Fruit fly (Drosophila melanogaster) whole organism, embryonic: ENCODE measurements around the gene CG3604.

ENCODE experiments used
- BtbVII ChIP-seq: fragments of 200-800 bp; sonication (Bioruptor generic); optimal IDR thresholded peaks from 3 replicates; lab custom pipeline; 2017; ENCODE audit warnings: missing biosample characterization, mild to moderate bottlenecking, missing genetic modification characterization
- CG10274 ChIP-seq: fragments of 200-800 bp; sonication (Bioruptor generic); optimal IDR thresholded peaks from 3 replicates; lab custom pipeline; 2017; ENCODE audit warnings: missing biosample characterization, mild to moderate bottlenecking, missing genetic modification characterization
- CG10321 ChIP-seq: fragments of 200-800 bp; sonication (Bioruptor generic); IDR thresholded peaks from 2 replicates; pipeline ENCODE4 v1.3.6; 2022; ENCODE audit warnings: missing biosample characterization, missing genetic modification characterization
- CG11560 ChIP-seq: fragments of 200-800 bp; sonication (Bioruptor generic); IDR thresholded peaks from 3 replicates; pipeline ENCODE4 v1.3.6; 2022; ENCODE audit warnings: missing biosample characterization, missing genetic modification characterization
- CG12391 ChIP-seq: fragments of 200-800 bp; sonication (Bioruptor generic); optimal IDR thresholded peaks from 3 replicates; lab custom pipeline; 2018; ENCODE audit warnings: missing biosample characterization, mild to moderate bottlenecking, missing genetic modification characterization, moderate library complexity
- CG13624 ChIP-seq: fragments of 200-800 bp; sonication (Bioruptor generic); optimal IDR thresholded peaks from 2 replicates; lab custom pipeline; 2016; ENCODE audit warnings: missing biosample characterization, missing genetic modification characterization
- CG14014 ChIP-seq: fragments of 200-800 bp; sonication (Bioruptor generic); IDR thresholded peaks from 2 replicates; pipeline ENCODE4 v1.3.6; 2022; ENCODE audit warnings: missing biosample characterization, missing genetic modification characterization
- CG1529 ChIP-seq: fragments of 200-800 bp; sonication (Bioruptor generic); optimal IDR thresholded peaks from 3 replicates; lab custom pipeline; 2018; ENCODE audit warnings: missing biosample characterization, missing genetic modification characterization
- CG15696 ChIP-seq: fragments of 200-800 bp; sonication (Bioruptor generic); optimal IDR thresholded peaks from 2 replicates; lab custom pipeline; 2019; ENCODE audit warnings: missing biosample characterization, mild to moderate bottlenecking, missing genetic modification characterization, moderate library complexity
- CG18262 ChIP-seq: fragments of 200-800 bp; optimal IDR thresholded peaks from 3 replicates; lab custom pipeline; 2019; ENCODE audit warnings: missing biosample characterization, mild to moderate bottlenecking, missing genetic modification characterization, moderate library complexity
- CG31365 ChIP-seq: fragments of 200-800 bp; sonication (Bioruptor generic); optimal IDR thresholded peaks from 2 replicates; lab custom pipeline; 2018; ENCODE audit warnings: missing biosample characterization, mild to moderate bottlenecking, missing genetic modification characterization
- CG3163 ChIP-seq: fragments of 200-800 bp; sonication (Bioruptor generic); optimal IDR thresholded peaks from 3 replicates; lab custom pipeline; 2016; ENCODE audit warnings: missing biosample characterization, missing genetic modification characterization
- CG5953 ChIP-seq: fragments of 200-800 bp; sonication (Bioruptor generic); IDR thresholded peaks from 2 replicates; pipeline ENCODE4 v1.3.6; 2022; ENCODE audit warnings: missing biosample characterization, missing genetic modification characterization
- CG8944 ChIP-seq: fragments of 200-800 bp; sonication (Bioruptor generic); optimal IDR thresholded peaks from 3 replicates; lab custom pipeline; 2016; ENCODE audit warnings: missing biosample characterization, missing genetic modification characterization
- CHES-1-like ChIP-seq: fragments of 200-800 bp; sonication (Bioruptor generic); optimal IDR thresholded peaks from 2 replicates; lab custom pipeline; 2016; ENCODE audit warnings: missing biosample characterization, missing genetic modification characterization
- D19A ChIP-seq: fragments of 200-800 bp; optimal IDR thresholded peaks from 3 replicates; lab custom pipeline; 2019; ENCODE audit warnings: missing biosample characterization, mild to moderate bottlenecking, missing genetic modification characterization, moderate library complexity
- Dbx ChIP-seq: fragments of 200-800 bp; sonication (Bioruptor generic); IDR thresholded peaks from 3 replicates; pipeline ENCODE4 v1.3.6; 2022; ENCODE audit warnings: missing biosample characterization, missing genetic modification characterization
- Fer3 ChIP-seq: fragments of 200-800 bp; sonication (Bioruptor generic); optimal IDR thresholded peaks from 2 replicates; lab custom pipeline; 2018; ENCODE audit warnings: missing biosample characterization, mild to moderate bottlenecking, missing genetic modification characterization, moderate library complexity
- Gug ChIP-seq: fragments of 200-800 bp; sonication (Bioruptor generic); IDR thresholded peaks from 4 replicates; pipeline ENCODE4 v1.3.6; 2022; ENCODE audit warnings: missing biosample characterization, missing genetic modification characterization
- HLH3B ChIP-seq: fragments of 200-800 bp; sonication (Bioruptor generic); IDR thresholded peaks from 2 replicates; pipeline ENCODE4 v1.3.6; 2022; ENCODE audit warnings: missing biosample characterization, missing genetic modification characterization
- HLH54F ChIP-seq: fragments of 200-800 bp; sonication (Bioruptor generic); optimal IDR thresholded peaks from 3 replicates; lab custom pipeline; 2016; ENCODE audit warnings: missing biosample characterization, missing genetic modification characterization
- NK7.1 ChIP-seq: fragments of 200-800 bp; sonication (Bioruptor generic); optimal IDR thresholded peaks from 3 replicates; lab custom pipeline; 2016; ENCODE audit warnings: missing biosample characterization, missing genetic modification characterization
- Nf-YA ChIP-seq: fragments of 200-800 bp; sonication (Bioruptor generic); IDR thresholded peaks from 2 replicates; pipeline ENCODE4 v1.3.6; 2022; ENCODE audit warnings: missing biosample characterization, missing genetic modification characterization
- Rfx ChIP-seq: fragments of 200-800 bp; sonication (Bioruptor generic); IDR thresholded peaks from 2 replicates; pipeline ENCODE4 v1.3.6; 2022; ENCODE audit warnings: missing biosample characterization, missing genetic modification characterization
- Sox102F ChIP-seq: fragments of 200-800 bp; sonication (Bioruptor generic); optimal IDR thresholded peaks from 2 replicates; lab custom pipeline; 2018; ENCODE audit warnings: missing biosample characterization, mild to moderate bottlenecking, missing genetic modification characterization, moderate library complexity
- Stat92E ChIP-seq, 3 experiments: fragments of >200 bp in 2 of 3; fragments of 200-800 bp in 1 of 3; sonication (Bioruptor generic) in 1 of 3; optimal IDR thresholded peaks; 2 replicates each; lab custom pipeline; 2017 to 2019; ENCODE audit warnings: missing biosample characterization in 3 of 3, missing genetic modification characterization in 3 of 3, mild to moderate bottlenecking in 1 of 3, moderate library complexity in 1 of 3
- Tbp ChIP-seq: fragments of >200 bp; optimal IDR thresholded peaks from 2 replicates; lab custom pipeline; 2018; ENCODE audit warnings: missing biosample characterization, missing genetic modification characterization
- abd-A ChIP-seq: fragments of 200-800 bp; sonication (Bioruptor generic); optimal IDR thresholded peaks from 3 replicates; lab custom pipeline; 2019; ENCODE audit warnings: missing biosample characterization, mild to moderate bottlenecking, missing genetic modification characterization, moderate library complexity
- ac ChIP-seq: fragments of 200-800 bp; sonication (Bioruptor generic); optimal IDR thresholded peaks from 3 replicates; lab custom pipeline; 2017; ENCODE audit warnings: missing biosample characterization, mild to moderate bottlenecking, missing genetic modification characterization
- al ChIP-seq: fragments of 200-800 bp; sonication (Bioruptor generic); IDR thresholded peaks from 2 replicates; pipeline ENCODE4 v1.3.6; 2022; ENCODE audit warnings: missing biosample characterization, missing genetic modification characterization
- ase ChIP-seq: fragments of 200-800 bp; sonication (Bioruptor generic); IDR thresholded peaks from 3 replicates; pipeline ENCODE4 v1.3.6; 2022; ENCODE audit warnings: missing biosample characterization, missing genetic modification characterization
- bcd ChIP-seq: fragments of 200-800 bp; sonication (Bioruptor generic); optimal IDR thresholded peaks from 2 replicates; lab custom pipeline; 2017; ENCODE audit warnings: missing biosample characterization, mild to moderate bottlenecking, missing genetic modification characterization
- chinmo ChIP-seq: fragments of 200-800 bp; sonication (Bioruptor generic); IDR thresholded peaks from 4 replicates; pipeline ENCODE4 v1.3.6; 2022; ENCODE audit warnings: missing biosample characterization, missing genetic modification characterization; ENCODE audit not compliant: partially characterized antibody
- dan ChIP-seq: fragments of 200-800 bp; sonication (Bioruptor generic); IDR thresholded peaks from 2 replicates; pipeline ENCODE4 v1.3.6; 2022; ENCODE audit warnings: missing biosample characterization, missing genetic modification characterization
- emc ChIP-seq: fragments of 200-800 bp; sonication (Bioruptor generic); optimal IDR thresholded peaks from 2 replicates; lab custom pipeline; 2016; ENCODE audit warnings: missing biosample characterization, missing genetic modification characterization
- ewg ChIP-seq: fragments of 200-800 bp; sonication (Bioruptor generic); optimal IDR thresholded peaks from 3 replicates; lab custom pipeline; 2017; ENCODE audit warnings: mild to moderate bottlenecking, missing biosample characterization, missing genetic modification reagents, missing genetic modification characterization
- eyg ChIP-seq: fragments of 200-800 bp; sonication (Bioruptor generic); optimal IDR thresholded peaks from 3 replicates; lab custom pipeline; 2016; ENCODE audit warnings: missing biosample characterization, missing genetic modification characterization
- gcm2 ChIP-seq: fragments of 200-800 bp; sonication (Bioruptor generic); optimal IDR thresholded peaks from 2 replicates; lab custom pipeline; 2016; ENCODE audit warnings: missing biosample characterization, missing genetic modification characterization
- ind ChIP-seq: fragments of 200-800 bp; sonication (Bioruptor generic); optimal IDR thresholded peaks from 3 replicates; lab custom pipeline; 2016; ENCODE audit warnings: missing biosample characterization, missing genetic modification characterization
- lbe ChIP-seq: fragments of 200-800 bp; sonication (Bioruptor generic); optimal IDR thresholded peaks from 2 replicates; lab custom pipeline; 2016; ENCODE audit warnings: missing biosample characterization, mild to moderate bottlenecking, missing genetic modification characterization
- nmo ChIP-seq: fragments of 200-800 bp; sonication (Bioruptor generic); optimal IDR thresholded peaks from 2 replicates; lab custom pipeline; 2018; ENCODE audit warnings: missing biosample characterization, mild to moderate bottlenecking, missing genetic modification characterization, moderate library complexity
- psq ChIP-seq: fragments of 200-800 bp; sonication (Bioruptor generic); optimal IDR thresholded peaks from 2 replicates; lab custom pipeline; 2017; ENCODE audit warnings: missing biosample characterization, missing genetic modification characterization
- sens ChIP-seq: fragments of 200-800 bp; sonication (Bioruptor generic); peaks from one replicate; lab custom pipeline; 2016; ENCODE audit warnings: missing biosample characterization, missing genetic modification characterization
- sna ChIP-seq: fragments of 200-800 bp; sonication (Bioruptor generic); IDR thresholded peaks from 2 replicates; pipeline ENCODE4 v1.3.6; 2022; ENCODE audit warnings: missing biosample characterization, missing genetic modification characterization; ENCODE audit not compliant: partially characterized antibody
- tll ChIP-seq, 2 experiments: fragments of 200-800 bp in 1 of 2; fragments of >200 bp in 1 of 2; sonication (Bioruptor generic) in 1 of 2; optimal IDR thresholded peaks; 2 replicates each; lab custom pipeline; 2017 to 2019; ENCODE audit warnings: missing biosample characterization in 2 of 2, missing genetic modification characterization in 2 of 2, mild to moderate bottlenecking in 1 of 2, moderate library complexity in 1 of 2
- toy ChIP-seq: fragments of 200-800 bp; sonication (Bioruptor generic); IDR thresholded peaks from 2 replicates; pipeline ENCODE4 v1.3.6; 2022; ENCODE audit warnings: missing biosample characterization, missing genetic modification characterization
- ttk ChIP-seq: fragments of 200-800 bp; sonication (Bioruptor generic); IDR thresholded peaks from 2 replicates; pipeline ENCODE4 v2.1.2; 2022; ENCODE audit warnings: missing biosample characterization, missing genetic modification characterization
- wek ChIP-seq: fragments of 200-800 bp; sonication (Bioruptor generic); optimal IDR thresholded peaks from 3 replicates; lab custom pipeline; 2018; ENCODE audit warnings: missing biosample characterization, mild to moderate bottlenecking, missing genetic modification characterization, moderate library complexity
- zfh2 ChIP-seq: fragments of 200-800 bp; sonication (Bioruptor generic); optimal IDR thresholded peaks from 2 replicates; lab custom pipeline; 2016; ENCODE audit warnings: missing biosample characterization, missing genetic modification characterization

Gene CG3604

dm6 chr2L:3657349-3658142 lies 40.1 kb downstream of the CG3604 start (continued):
- no peak for TF ChIP-seq ac (GFP tag; lab: Kevin White, UChicago)
- peak; percentile 57; the same call in 1 of the 4 replicates for TF ChIP-seq chinmo (GFP tag; lab: Robert Waterston, UW)
- TF ChIP-seq ewg (GFP tag; lab: Kevin White, UChicago), result peak; percentile 42
- TF ChIP-seq Gug (GFP tag; lab: Robert Waterston, UW), result 0 out of 4 replicates have a peak, but pooled peaks have one; percentile 12
- peak; percentile 84 for TF ChIP-seq CG15696 (tag; lab: Kevin White, UChicago)
- no peak for TF ChIP-seq tll (GFP tag; optimal IDR thresholded peaks at IDR 0.05; lab: Kevin White, UChicago)
- peak; percentile 89 for TF ChIP-seq CG3163 (GFP tag; lab: Kevin White, UChicago)
- TF ChIP-seq abd-A (tag; lab: Kevin White, UChicago), result peak; percentile 72
- peak; percentile 40 for TF ChIP-seq CG12391
- TF ChIP-seq CG1529 (GFP tag; lab: Kevin White, UChicago), result no peak
- TF ChIP-seq D19A (tag; lab: Kevin White, UChicago), result peak; percentile 53
- peak; percentile 81 for TF ChIP-seq Dbx (GFP tag; lab: Robert Waterston, UW)
- TF ChIP-seq BtbVII (GFP tag; lab: Kevin White, UChicago), result no peak
- TF ChIP-seq CG10321 (GFP tag; lab: Robert Waterston, UW), result peak; percentile 69
- TF ChIP-seq CG14014 (GFP tag; lab: Robert Waterston, UW), result 0 out of 2 replicates have a peak, but pooled peaks have one; percentile 35
- TF ChIP-seq lbe (GFP tag; lab: Kevin White, UChicago), result peak; percentile 34
- TF ChIP-seq ttk, result no peak
- TF ChIP-seq al, result 0 out of 2 replicates have a peak, but pooled peaks have one; percentile 3
- TF ChIP-seq psq (GFP tag; lab: Kevin White, UChicago), result no peak
- TF ChIP-seq HLH54F (GFP tag; lab: Kevin White, UChicago), result peak; percentile 29
- TF ChIP-seq CG5953 (GFP tag; lab: Robert Waterston, UW), result no peak
- TF ChIP-seq Fer3, result peak; percentile 27
- no peak for TF ChIP-seq toy
- peak; percentile 70 for TF ChIP-seq CG13624 (GFP tag; lab: Kevin White, UChicago)
- no peak for TF ChIP-seq emc
- peak; percentile 18 for TF ChIP-seq gcm2 (GFP tag; lab: Kevin White, UChicago)
- TF ChIP-seq ind (GFP tag; lab: Kevin White, UChicago), result peak; percentile 61
- TF ChIP-seq eyg (GFP tag; lab: Kevin White, UChicago), result no peak
- TF ChIP-seq CG8944, result no peak
- TF ChIP-seq sens (GFP tag; lab: Kevin White, UChicago), result peak; percentile 95
- peak; percentile 55 for TF ChIP-seq CG31365
- peak; percentile 38 for TF ChIP-seq wek
- no peak for TF ChIP-seq sna (GFP tag; lab: Robert Waterston, UW)
- TF ChIP-seq CG10274 (GFP tag; lab: Kevin White, UChicago), result no peak
- peak; percentile 32 for TF ChIP-seq zfh2 (GFP tag; lab: Kevin White, UChicago)
- TF ChIP-seq Nf-YA (GFP tag; lab: Robert Waterston, UW), result no peak
- peak; percentile 32 for TF ChIP-seq Sox102F (GFP tag; lab: Kevin White, UChicago)
- no peak for TF ChIP-seq Tbp (GFP tag; lab: Kevin White, UChicago)
- peak; percentile 70 for TF ChIP-seq Rfx (GFP tag; lab: Robert Waterston, UW)
- no peak for TF ChIP-seq NK7.1 (GFP tag; lab: Kevin White, UChicago)
- TF ChIP-seq CHES-1-like, result peak; percentile 6
- peak; percentile 50 for TF ChIP-seq CG18262 (tag; lab: Kevin White, UChicago)
- peak; percentile 15; the same call in 1 of the 2 replicates for TF ChIP-seq HLH3B (GFP tag; lab: Robert Waterston, UW)
- peak; percentile 50 for TF ChIP-seq bcd (GFP tag; lab: Kevin White, UChicago)
- no peak for TF ChIP-seq CG11560 (tag; lab: Robert Waterston, UW)
- peak; percentile 71; the same call in 2 of the 3 replicates for TF ChIP-seq ase (GFP tag; lab: Robert Waterston, UW)
- peak; percentile 79 for TF ChIP-seq nmo (GFP tag; lab: Kevin White, UChicago)
- no peak for TF ChIP-seq dan
- peak in 1 of 3 experiments; percentile 50 for TF ChIP-seq Stat92E (GFP tag; optimal IDR thresholded peaks at IDR 0.05; lab: Kevin White, UChicago)
